Worm (Caenorhabditis elegans) whole organism, midembryonic: ENCODE measurements around the gene C09G1.5.

Source experiments
- cog-1 ChIP-seq: sonication (generic microtip); optimal IDR thresholded peaks from 2 replicates; lab custom pipeline; 2016; ENCODE audit warnings: missing genetic modification characterization, missing compliant biosample characterization
- flt-1 ChIP-seq: fragments of 200-800 bp; sonication (Bioruptor generic); IDR thresholded peaks from 2 replicates; pipeline ENCODE4 v1.3.6; 2022; ENCODE audit warnings: missing genetic modification characterization, missing compliant biosample characterization
- med-1 ChIP-seq: sonication (generic microtip); optimal IDR thresholded peaks from 2 replicates; lab custom pipeline; 2017; ENCODE audit warnings: missing genetic modification characterization, mild to moderate bottlenecking, missing compliant biosample characterization, antibody characterized with exemption, missing genetic modification reagents; ENCODE audit not compliant: insufficient read depth

ce11 chrX:16002794-16003193 is 43.9 kb downstream of the C09G1.5 start:
- no peak for TF ChIP-seq med-1
- no peak for TF ChIP-seq cog-1
- TF ChIP-seq flt-1 = no peak
